Fruit fly (Drosophila melanogaster): ENCODE measurements around the gene CG43867.

DNA sequence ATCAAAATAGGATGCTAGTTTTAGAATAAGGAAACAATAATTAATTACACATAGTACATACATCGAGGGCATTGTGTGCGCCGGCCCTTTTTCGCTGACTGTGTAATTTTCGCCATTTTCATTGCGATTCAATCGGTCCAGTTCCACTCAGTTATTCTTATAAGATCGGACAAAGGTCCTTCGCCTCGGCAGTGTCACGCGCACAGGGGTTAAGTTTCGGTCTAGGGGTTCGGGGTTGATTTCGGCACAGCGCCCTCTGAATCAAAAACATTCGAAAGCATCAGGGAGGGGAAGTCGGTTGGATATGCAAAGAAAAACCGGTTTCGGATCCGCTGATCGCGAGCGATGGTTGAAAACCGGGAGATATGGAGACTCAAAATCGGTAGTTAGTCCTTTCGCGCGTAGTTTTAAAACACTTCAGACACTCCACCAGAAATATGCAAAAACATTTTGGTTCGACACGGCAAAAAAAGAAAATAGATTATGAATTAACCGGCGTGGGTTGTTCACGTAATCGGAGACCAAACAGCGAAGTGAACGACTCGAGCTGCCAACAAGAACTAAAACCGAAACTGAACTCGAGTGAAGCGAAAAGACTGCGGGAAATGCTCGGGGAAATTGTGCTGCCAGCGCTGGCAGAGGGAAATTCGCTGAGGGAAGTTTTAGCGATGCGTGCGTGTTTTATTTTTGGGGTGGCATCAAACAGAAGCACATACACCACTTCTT is 91.6 kb downstream of the CG43867 start:
- TF ChIP-seq cic (GFP tag; optimal IDR thresholded peaks at IDR 0.05) (no peak), Hr96 (GFP tag; optimal IDR thresholded peaks at IDR 0.05) (no peak)

Measured in whole organism, adult.